Fruit fly (Drosophila melanogaster) whole organism: ENCODE data around the gene CG9107.

Experiments
- CG8478 ChIP-seq: fragments of >200 bp; optimal IDR thresholded peaks from 2 replicates; lab custom pipeline; 2018; ENCODE audit warnings: inconsistent platforms
- Dll ChIP-seq: fragments of >200 bp; optimal IDR thresholded peaks from 2 replicates; lab custom pipeline; 2017
- pan ChIP-seq: fragments of >200 bp; optimal IDR thresholded peaks from 2 replicates; lab custom pipeline; 2017
- psq ChIP-seq: fragments of >200 bp; optimal IDR thresholded peaks from 2 replicates; lab custom pipeline; 2017
- usp ChIP-seq: fragments of >200 bp; optimal IDR thresholded peaks from 2 replicates; lab custom pipeline; 2017; ENCODE audit warnings: missing biosample characterization, missing genetic modification characterization, mixed read lengths

dm6 chr2L:5997609-5998229, 26.6 kb downstream of the CG9107 start:
- TF ChIP-seq pan (lab: Kevin White, UChicago) = no peak
- TF ChIP-seq psq (lab: Kevin White, UChicago) = no peak
- no peak for TF ChIP-seq CG8478
- no peak for TF ChIP-seq usp (GFP tag; lab: Kevin White, UChicago)
- TF ChIP-seq Dll (lab: Kevin White, UChicago) = peak; percentile 62
